Fruit fly (Drosophila melanogaster) whole organism, adult: Measurements from ENCODE around the gene Schip1.

Experiments used
- CG12768 ChIP-seq: fragments of 200-800 bp; sonication (Bioruptor generic); optimal IDR thresholded peaks from 2 replicates; lab custom pipeline; 2017; ENCODE audit warnings: missing biosample characterization, missing genetic modification characterization, mild to moderate bottlenecking, moderate library complexity, missing genetic modification reagents
- CG33017 ChIP-seq: fragments of 200-800 bp; sonication (Bioruptor generic); optimal IDR thresholded peaks from 2 replicates; lab custom pipeline; 2018; ENCODE audit warnings: missing biosample characterization, mild to moderate bottlenecking, missing genetic modification characterization, moderate library complexity
- cic ChIP-seq: fragments of 200-800 bp; sonication (Bioruptor generic); optimal IDR thresholded peaks from 2 replicates; lab custom pipeline; 2017; ENCODE audit warnings: missing biosample characterization, mild to moderate bottlenecking, missing genetic modification characterization, moderate library complexity
- cnc ChIP-seq, 2 experiments: fragments of >200 bp; optimal IDR thresholded peaks; 2 replicates each; lab custom pipeline; 2017

DNA sequence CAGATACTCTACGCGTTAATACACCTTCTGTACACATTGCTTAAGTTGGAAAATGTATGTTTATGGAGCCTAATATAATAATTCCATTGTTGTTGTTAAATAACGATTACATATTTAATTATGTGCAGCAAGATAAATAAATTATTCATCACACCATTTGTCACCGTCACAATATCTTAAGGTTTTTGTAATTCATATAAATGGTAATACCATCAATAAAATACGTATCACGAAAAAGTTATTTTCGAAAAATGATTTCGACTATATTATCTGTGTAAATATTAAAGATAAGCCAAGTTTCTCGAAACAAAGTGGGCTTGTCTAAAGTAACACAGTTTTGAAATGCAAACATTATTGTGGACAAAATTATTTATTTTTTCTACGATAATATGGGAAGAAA is 8.7 kb downstream of the Schip1 start, which contains the start of gene CG4995:
- no peak for TF ChIP-seq cnc (optimal IDR thresholded peaks at IDR 0.05; lab: Kevin White, UChicago)
- TF ChIP-seq cic, result no peak
- no peak for TF ChIP-seq CG33017
- TF ChIP-seq CG12768, result no peak
